Worm (Caenorhabditis elegans): ENCODE results near the gene C25D7.5.
A peak's percentile ranks its signal among the peaks of the same experiment; 100 is the strongest.

C25D7.5 gene

DNA sequence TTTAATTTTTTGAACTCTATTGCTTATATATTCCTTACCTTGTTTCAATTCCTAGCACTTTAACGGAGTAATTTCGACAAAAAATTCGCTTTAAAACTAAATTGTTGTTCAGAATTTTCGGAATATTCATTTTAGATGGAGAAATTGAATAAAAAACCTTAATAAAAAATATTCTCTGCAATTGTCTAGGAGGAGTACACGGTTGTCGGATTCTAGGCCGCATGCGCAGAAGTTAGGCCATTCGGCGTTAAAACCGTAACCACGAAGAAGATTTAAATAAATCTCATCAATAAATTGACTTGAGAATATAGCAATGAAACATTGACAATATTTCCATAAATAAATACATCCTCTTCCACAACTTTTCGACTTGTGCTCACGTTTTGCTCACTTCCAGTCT is 29.8 kb downstream of the C25D7.5 start, which contains the start of the genes C01G10.10 and C01G10.9 (continued):
- TF ChIP-seq rnt-1 (tag; optimal IDR thresholded peaks at IDR 0.05): peak; percentile 97
- TF ChIP-seq efl-3 (GFP tag; optimal IDR thresholded peaks at IDR 0.05): peak; percentile 54
- TF ChIP-seq egl-27 (tag; optimal IDR thresholded peaks at IDR 0.05): no peak
- peak; percentile 87 for TF ChIP-seq tbx-2 (tag; optimal IDR thresholded peaks at IDR 0.05)
- no peak for TF ChIP-seq lin-39 (tag; optimal IDR thresholded peaks at IDR 0.05)
- no peak for TF ChIP-seq ets-5 (GFP tag; IDR thresholded peaks at IDR 0.05)

DNA sequence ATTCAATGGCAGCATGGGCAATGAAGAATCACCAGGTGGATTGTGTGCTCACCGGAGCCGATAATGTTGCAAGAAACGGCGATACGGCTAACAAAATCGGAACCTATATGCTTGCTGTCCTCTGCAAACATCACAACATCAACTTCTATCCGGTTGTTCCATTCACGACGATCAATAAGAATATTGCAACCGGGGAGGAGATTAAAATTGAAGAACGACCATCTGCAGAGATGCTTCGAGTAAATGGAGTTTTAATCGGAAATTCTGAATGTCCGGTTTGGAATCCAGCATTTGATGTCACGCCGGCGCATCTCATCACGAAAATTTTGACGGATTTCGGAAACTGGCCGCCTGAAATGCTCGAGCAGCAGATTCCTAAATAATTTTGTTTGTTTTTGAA is 31.2 kb downstream of the C25D7.5 start:
- TF ChIP-seq jun-1 (tag; optimal IDR thresholded peaks at IDR 0.05) (no peak), pax-3 (tag; optimal IDR thresholded peaks at IDR 0.05) (peak; percentile 30), ztf-4 (tag; optimal IDR thresholded peaks at IDR 0.05) (no peak), ztf-11 (tag; optimal IDR thresholded peaks at IDR 0.05) (no peak), lin-35 (GFP tag; optimal IDR thresholded peaks at IDR 0.05) (no peak), rnt-1 (tag; optimal IDR thresholded peaks at IDR 0.05) (peak; percentile 18), unc-30 (tag; optimal IDR thresholded peaks at IDR 0.05) (no peak), nhr-19 (GFP tag; conservative IDR thresholded peaks at IDR 0.05) (peak; percentile 16; the same call in 1 of the 2 replicates), snu-23 (GFP tag; optimal IDR thresholded peaks at IDR 0.05) (peak; percentile 19), ceh-90 (tag; optimal IDR thresholded peaks at IDR 0.05) (no peak), aly-2 (tag; optimal IDR thresholded peaks at IDR 0.05) (peak; percentile 84), egl-27 (tag; optimal IDR thresholded peaks at IDR 0.05) (no peak), efl-1 (optimal IDR thresholded peaks at IDR 0.05) (no peak), efl-1 (GFP tag; optimal IDR thresholded peaks at IDR 0.05 in 1 of 2) (peak in 1 of 2 experiments; percentile 81), nhr-71 (tag; optimal IDR thresholded peaks at IDR 0.05) (peak; percentile 44), lsy-2 (tag; optimal IDR thresholded peaks at IDR 0.05) (peak in 1 of 2 experiments; percentile 19), ama-1 (optimal IDR thresholded peaks at IDR 0.05) (peak; percentile 93), nhr-20 (tag; optimal IDR thresholded peaks at IDR 0.05) (peak; percentile 6), unc-130 (tag; optimal IDR thresholded peaks at IDR 0.05) (no peak), ceh-63 (GFP tag; optimal IDR thresholded peaks at IDR 0.05) (peak; percentile 48)

DNA sequence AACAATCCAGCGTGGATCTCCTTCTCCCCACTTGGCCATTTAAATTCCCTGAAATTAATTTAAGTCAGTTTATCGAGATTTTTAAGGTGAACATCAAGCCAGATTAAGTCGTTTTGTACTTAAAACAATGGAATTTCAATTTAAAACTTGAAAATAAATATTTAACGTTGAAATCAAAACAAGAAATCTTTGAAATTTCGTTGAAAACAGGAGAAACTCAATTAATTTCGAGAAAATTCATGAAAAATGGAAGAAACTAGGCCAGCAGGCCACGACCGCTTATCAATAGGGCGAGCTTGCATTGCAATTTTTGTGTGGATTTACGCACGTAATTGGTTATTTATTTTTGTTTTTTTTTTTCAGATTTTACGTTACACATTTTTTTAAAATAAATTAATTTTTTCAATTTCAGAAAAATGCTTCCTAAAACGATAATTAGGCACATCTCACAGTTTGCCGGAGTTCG is 32.9 kb downstream of the C25D7.5 start, which contains the start of the genes ahsa-1 and C01G10.7:
TSS of gene ahsa-1 (minus strand) at position 51 of the 466 bp plus-strand sequence.
TSS of gene C01G10.7 (plus strand) at position 413 of the 466 bp plus-strand sequence.
- TF ChIP-seq tlp-1 (tag; optimal IDR thresholded peaks at IDR 0.05): no peak
- TF ChIP-seq xbp-1 (tag; optimal IDR thresholded peaks at IDR 0.05): peak; percentile 87
- TF ChIP-seq efl-3 (GFP tag; optimal IDR thresholded peaks at IDR 0.05): no peak
- TF ChIP-seq ceh-82 (tag; optimal IDR thresholded peaks at IDR 0.05): peak; percentile 83 to 91 (median 87)
- peak; percentile 60 for TF ChIP-seq hpl-2 (GFP tag; optimal IDR thresholded peaks at IDR 0.05)
- TF ChIP-seq Y116A8C.19 (tag; optimal IDR thresholded peaks at IDR 0.05; ENCODE audit: borderline replicate concordance): peak; percentile 69
- no peak for TF ChIP-seq mef-2 (tag; optimal IDR thresholded peaks at IDR 0.05)
- TF ChIP-seq jun-1 (tag; optimal IDR thresholded peaks at IDR 0.05): peak; percentile 61
- TF ChIP-seq zag-1 (tag; optimal IDR thresholded peaks at IDR 0.05): peak; percentile 54
- peak; percentile 94 for TF ChIP-seq fkh-4 (tag; optimal IDR thresholded peaks at IDR 0.05; ENCODE audit: borderline replicate concordance)
- peak; percentile 85 for TF ChIP-seq unc-86 (tag; optimal IDR thresholded peaks at IDR 0.05)
- TF ChIP-seq mep-1 (tag; optimal IDR thresholded peaks at IDR 0.05): peak; percentile 96
- peak; percentile 38 for TF ChIP-seq aly-2 (tag; optimal IDR thresholded peaks at IDR 0.05)
- TF ChIP-seq C04F5.9 (tag; optimal IDR thresholded peaks at IDR 0.05): peak; percentile 88
- TF ChIP-seq pag-3 (tag; optimal IDR thresholded peaks at IDR 0.05; ENCODE audit: borderline replicate concordance, insufficient read depth): no peak
- TF ChIP-seq lsy-2 (tag; optimal IDR thresholded peaks at IDR 0.05): peak; percentile 89 to 93
- peak; percentile 93 for TF ChIP-seq vab-15 (tag; optimal IDR thresholded peaks at IDR 0.05)
- TF ChIP-seq C34B4.2 (tag; optimal IDR thresholded peaks at IDR 0.05): no peak
- peak; percentile 74 for TF ChIP-seq grh-1 (GFP tag; IDR thresholded peaks at IDR 0.05)
- peak; percentile 87 for TF ChIP-seq unc-98 (GFP tag; IDR thresholded peaks at IDR 0.05)
- TF ChIP-seq ets-5 (GFP tag; IDR thresholded peaks at IDR 0.05): no peak
- TF ChIP-seq ces-1 (GFP tag; optimal IDR thresholded peaks at IDR 0.05): no peak
- peak; percentile 96 for TF ChIP-seq nhr-71 (tag; optimal IDR thresholded peaks at IDR 0.05)
- TF ChIP-seq zip-4 (GFP tag; optimal IDR thresholded peaks at IDR 0.05): peak; percentile 33
- TF ChIP-seq dsc-1 (tag; optimal IDR thresholded peaks at IDR 0.05): peak; percentile 94
- TF ChIP-seq ceh-88 (GFP tag; IDR thresholded peaks at IDR 0.05): peak; percentile 53; the same call in 1 of the 2 replicates
- peak in 1 of 2 experiments; percentile 66 for TF ChIP-seq mdl-1 (tag; optimal IDR thresholded peaks at IDR 0.05)
- TF ChIP-seq ceh-8 (GFP tag; optimal IDR thresholded peaks at IDR 0.05): peak; percentile 58
- peak; percentile 93 for TF ChIP-seq C16A3.4 (tag; optimal IDR thresholded peaks at IDR 0.05)
- peak; percentile 34 for TF ChIP-seq ztf-4 (tag; optimal IDR thresholded peaks at IDR 0.05)
- TF ChIP-seq lin-15B (tag; optimal IDR thresholded peaks at IDR 0.05): peak; percentile 99
- peak in 4 of 6 experiments; percentile 67 to 90 (median 83) for TF ChIP-seq elt-3 (tag; optimal IDR thresholded peaks at IDR 0.05)

Data from whole organism, L1 larva.